Worm (Caenorhabditis elegans): ENCODE measurements around the gene hbl-1.

ce11 chrX:5854452-5855234 is 32.7 kb downstream of the hbl-1 start:
- TF ChIP-seq nhr-11 (tag; optimal IDR thresholded peaks at IDR 0.05) (no peak), zag-1 (tag; optimal IDR thresholded peaks at IDR 0.05) (no peak), unc-62 (GFP tag; optimal IDR thresholded peaks at IDR 0.05) (no peak), nhr-10 (tag; optimal IDR thresholded peaks at IDR 0.05) (no peak), blmp-1 (tag; optimal IDR thresholded peaks at IDR 0.05; ENCODE audit: insufficient read depth) (peak; percentile 64), ama-1 (optimal IDR thresholded peaks at IDR 0.05) (no peak), nhr-129 (tag; optimal IDR thresholded peaks at IDR 0.05) (no peak), unc-39 (tag; optimal IDR thresholded peaks at IDR 0.05) (no peak), elt-3 (tag; optimal IDR thresholded peaks at IDR 0.05) (no peak), unc-55 (GFP tag; optimal IDR thresholded peaks at IDR 0.05) (no peak), peb-1 (tag; optimal IDR thresholded peaks at IDR 0.05) (no peak)
